Fruit fly (Drosophila melanogaster): ENCODE measurements around the gene CG42495.
A peak's percentile ranks its signal among the peaks of the same experiment; 100 is the strongest.

The CG42495 gene

dm6 chr3L:18620988-18621734 is 46.0 kb upstream of the CG42495 start (continued):
- TF ChIP-seq h (GFP tag; optimal IDR thresholded peaks at IDR 0.05) (peak; percentile 20), Sp1 (GFP tag; optimal IDR thresholded peaks at IDR 0.05) (peak; percentile 31), HLH106 (tag; optimal IDR thresholded peaks at IDR 0.05) (peak; percentile 27), jim (GFP tag; optimal IDR thresholded peaks at IDR 0.05) (no peak)

dm6 chr3L:18621735-18622421 is 45.3 kb upstream of the CG42495 start, which contains the start of gene not:
Gene not, minus strand, starts transcription at chr3L:18622129.
- TF ChIP-seq Hr83 (GFP tag; optimal IDR thresholded peaks at IDR 0.05; ENCODE audit: poor library complexity, severe bottlenecking) = no peak
- TF ChIP-seq CG9705 (GFP tag; optimal IDR thresholded peaks at IDR 0.05) = no peak
- no peak for TF ChIP-seq CG32264 (GFP tag; optimal IDR thresholded peaks at IDR 0.05)
- TF ChIP-seq Abd-B (GFP tag; optimal IDR thresholded peaks at IDR 0.05) = no peak
- no peak for TF ChIP-seq h (GFP tag; optimal IDR thresholded peaks at IDR 0.05)
- no peak for TF ChIP-seq GATAd (GFP tag; optimal IDR thresholded peaks at IDR 0.05)
- no peak for TF ChIP-seq dmrt93B (GFP tag; optimal IDR thresholded peaks at IDR 0.05)
- TF ChIP-seq Hnf4 (GFP tag; optimal IDR thresholded peaks at IDR 0.05) = peak; percentile 10
- no peak for TF ChIP-seq HLH106 (tag; optimal IDR thresholded peaks at IDR 0.05)
- no peak for TF ChIP-seq foxo (GFP tag; optimal IDR thresholded peaks at IDR 0.05)
- no peak for TF ChIP-seq dsf (GFP tag; optimal IDR thresholded peaks at IDR 0.05; ENCODE audit: borderline replicate concordance)
- TF ChIP-seq ey (GFP tag; optimal IDR thresholded peaks at IDR 0.05) = no peak
- no peak for TF ChIP-seq Myc (optimal IDR thresholded peaks at IDR 0.05)
- peak; percentile 3 for TF ChIP-seq fru (GFP tag; optimal IDR thresholded peaks at IDR 0.05)
- TF ChIP-seq OdsH (GFP tag; optimal IDR thresholded peaks at IDR 0.05) = no peak

dm6 chr3L:18622422-18622739 is 44.8 kb upstream of the CG42495 start, which contains the start of gene bora:
Gene bora, plus strand, starts transcription at chr3L:18622692.
- TF ChIP-seq fru (GFP tag; optimal IDR thresholded peaks at IDR 0.05) (no peak), Hr83 (GFP tag; optimal IDR thresholded peaks at IDR 0.05; ENCODE audit: poor library complexity, severe bottlenecking) (no peak), tai (GFP tag; optimal IDR thresholded peaks at IDR 0.05) (peak; percentile 40), jim (GFP tag; optimal IDR thresholded peaks at IDR 0.05) (no peak), pan (optimal IDR thresholded peaks at IDR 0.05) (no peak), CG9705 (GFP tag; optimal IDR thresholded peaks at IDR 0.05) (no peak), CG32264 (GFP tag; optimal IDR thresholded peaks at IDR 0.05) (no peak), dmrt93B (GFP tag; optimal IDR thresholded peaks at IDR 0.05) (no peak), foxo (GFP tag; optimal IDR thresholded peaks at IDR 0.05) (peak in 1 of 2 experiments; percentile 25), woc (GFP tag; optimal IDR thresholded peaks at IDR 0.05) (no peak), dl (GFP tag; optimal IDR thresholded peaks at IDR 0.05; ENCODE audit: insufficient read depth in 1 of 2, partially characterized antibody in 2 of 2) (no peak)

dm6 chr3L:18625786-18626185 is 41.4 kb upstream of the CG42495 start, which contains the start of gene MYPT-75D:
Gene MYPT-75D, plus strand, starts transcription at chr3L:18625959.
- TF ChIP-seq dl (GFP tag; optimal IDR thresholded peaks at IDR 0.05; ENCODE audit: insufficient read depth in 1 of 2, partially characterized antibody in 2 of 2) (peak in 1 of 2 experiments; percentile 27), CG32264 (GFP tag; optimal IDR thresholded peaks at IDR 0.05) (no peak), Hr83 (GFP tag; optimal IDR thresholded peaks at IDR 0.05; ENCODE audit: poor library complexity, severe bottlenecking) (peak; percentile 75), OdsH (GFP tag; optimal IDR thresholded peaks at IDR 0.05) (no peak), Hnf4 (GFP tag; optimal IDR thresholded peaks at IDR 0.05) (peak; percentile 65), Sp1 (GFP tag; optimal IDR thresholded peaks at IDR 0.05) (peak; percentile 25), jim (GFP tag; optimal IDR thresholded peaks at IDR 0.05) (peak; percentile 18), tai (GFP tag; optimal IDR thresholded peaks at IDR 0.05) (peak; percentile 16), foxo (GFP tag; optimal IDR thresholded peaks at IDR 0.05) (peak in 1 of 2 experiments; percentile 21), Rel (GFP tag; optimal IDR thresholded peaks at IDR 0.05) (no peak), Rel (tag; optimal IDR thresholded peaks at IDR 0.05) (peak; percentile 22), rgr (GFP tag; optimal IDR thresholded peaks at IDR 0.05) (peak; percentile 39), HLH106 (tag; optimal IDR thresholded peaks at IDR 0.05) (no peak)

dm6 chr3L:18626451-18627079 is 40.6 kb upstream of the CG42495 start:
- no peak for TF ChIP-seq rgr (GFP tag; optimal IDR thresholded peaks at IDR 0.05)
- peak; percentile 6 for TF ChIP-seq HLH106 (tag; optimal IDR thresholded peaks at IDR 0.05)

All from whole organism, wandering third instar larva.